Fruit fly (Drosophila melanogaster) whole organism, adult: ENCODE measurements around the gene tfc.

Experiments
- CG5204 ChIP-seq: fragments of 200-800 bp; sonication (Bioruptor generic); optimal IDR thresholded peaks from 2 replicates; lab custom pipeline; 2016; ENCODE audit warnings: missing biosample characterization, missing genetic modification characterization
- Hr96 ChIP-seq: fragments of 200-800 bp; sonication (Bioruptor generic); optimal IDR thresholded peaks from 2 replicates; lab custom pipeline; 2016; ENCODE audit warnings: missing biosample characterization, missing genetic modification characterization
- Mnt ChIP-seq: fragments of 200-800 bp; sonication (Bioruptor generic); optimal IDR thresholded peaks from 2 replicates; lab custom pipeline; 2016; ENCODE audit warnings: missing biosample characterization, mild to moderate bottlenecking, missing genetic modification characterization
- cnc ChIP-seq, 2 experiments: fragments of >200 bp; optimal IDR thresholded peaks; 2 replicates each; lab custom pipeline; 2017
- kay ChIP-seq: fragments of 200-800 bp; sonication (Bioruptor generic); peaks from one replicate; lab custom pipeline; 2016; ENCODE audit warnings: missing biosample characterization, missing genetic modification characterization, borderline replicate concordance

dm6 chr3L:1320931-1321556 is 64.8 kb downstream of the tfc start:
- no peak for TF ChIP-seq Hr96 (GFP tag; lab: Kevin White, UChicago)
- TF ChIP-seq kay (GFP tag; lab: Kevin White, UChicago), result no peak
- no peak for TF ChIP-seq CG5204 (GFP tag; lab: Kevin White, UChicago)
- TF ChIP-seq Mnt, result no peak
- TF ChIP-seq cnc (optimal IDR thresholded peaks at IDR 0.05; lab: Kevin White, UChicago), result no peak
